Fruit fly (Drosophila melanogaster) whole organism, embryonic: Measurements from ENCODE around the gene ND-MNLL.

Source experiments
- CG2202 ChIP-seq: fragments of 200-800 bp; sonication (Bioruptor generic); optimal IDR thresholded peaks from 2 replicates; lab custom pipeline; 2018; ENCODE audit warnings: missing biosample characterization, mild to moderate bottlenecking, missing genetic modification characterization
- HmgZ ChIP-seq: fragments of 200-800 bp; sonication (Bioruptor generic); optimal IDR thresholded peaks from 2 replicates; lab custom pipeline; 2018; ENCODE audit warnings: missing biosample characterization, mild to moderate bottlenecking, missing genetic modification characterization
- ci ChIP-seq: fragments of 200-800 bp; sonication (Bioruptor generic); IDR thresholded peaks from 3 replicates; pipeline ENCODE4 v1.3.6; 2022; ENCODE audit warnings: missing biosample characterization, missing genetic modification characterization
- dpn ChIP-seq, 2 experiments: fragments of 200-800 bp; sonication (Bioruptor generic); optimal IDR thresholded peaks; 3 replicates each; lab custom pipeline; 2016; ENCODE audit warnings: missing biosample characterization in 2 of 2, missing genetic modification characterization in 2 of 2
- fd64A ChIP-seq: fragments of 200-800 bp; sonication (Bioruptor generic); optimal IDR thresholded peaks from 3 replicates; lab custom pipeline; 2018; ENCODE audit warnings: missing biosample characterization, mild to moderate bottlenecking, missing genetic modification characterization

- TF ChIP-seq CG2202 (tag; lab: Kevin White, UChicago) (no peak), dpn (GFP tag; optimal IDR thresholded peaks at IDR 0.05; lab: Kevin White, UChicago) (peak; percentile 11 to 68), fd64A (GFP tag; lab: Kevin White, UChicago) (no peak), ci (GFP tag; lab: Robert Waterston, UW) (no peak), HmgZ (tag; lab: Kevin White, UChicago) (peak; percentile 55)
Measured at dm6 chrX:7893411-7894122, at the start of gene ND-MNLL, which contains the start of the genes CG45089 and p115.
